Worm (Caenorhabditis elegans) whole organism, young adult: ENCODE data around the gene mpk-2.

Experiments used
- B0336.3 ChIP-seq: fragments of 200-800 bp; sonication (Bioruptor generic); IDR thresholded peaks from 2 replicates; pipeline ENCODE4 v1.3.6; 2022; ENCODE audit warnings: missing genetic modification characterization, missing compliant biosample characterization
- D2030.7 ChIP-seq: fragments of 200-800 bp; sonication (Bioruptor generic); IDR thresholded peaks from 2 replicates; pipeline ENCODE4 v1.3.6; 2022; ENCODE audit warnings: missing genetic modification reagents, missing genetic modification characterization, missing compliant biosample characterization
- F22D6.2 ChIP-seq: sonication (generic microtip); optimal IDR thresholded peaks from 2 replicates; lab custom pipeline; 2016; ENCODE audit warnings: mild to moderate bottlenecking, missing genetic modification characterization, missing compliant biosample characterization
- F23B12.7 ChIP-seq: sonication (generic microtip); optimal IDR thresholded peaks from 2 replicates; lab custom pipeline; 2017; ENCODE audit warnings: missing genetic modification characterization, mild to moderate bottlenecking, missing compliant biosample characterization, antibody characterized with exemption, moderate library complexity; ENCODE audit not compliant: insufficient read depth
- F33H1.4 ChIP-seq: fragments of 200-800 bp; sonication (Bioruptor generic); IDR thresholded peaks from 2 replicates; pipeline ENCODE4 v1.3.6; 2022; ENCODE audit warnings: missing genetic modification reagents, missing genetic modification characterization, missing compliant biosample characterization
- F39B2.1 ChIP-seq: fragments of 200-800 bp; sonication (Bioruptor generic); IDR thresholded peaks from 2 replicates; pipeline ENCODE4 v1.3.6; 2022; ENCODE audit warnings: missing genetic modification reagents, missing genetic modification characterization, missing compliant biosample characterization
- F55B11.4 ChIP-seq: sonication (generic microtip); optimal IDR thresholded peaks from 2 replicates; lab custom pipeline; 2016; ENCODE audit warnings: missing compliant biosample characterization, missing genetic modification characterization, borderline replicate concordance; ENCODE audit not compliant: insufficient read depth
- Y56A3A.18 ChIP-seq: fragments of 200-800 bp; sonication (Bioruptor generic); IDR thresholded peaks from 2 replicates; pipeline ENCODE4 v1.3.6; 2022; ENCODE audit warnings: missing genetic modification reagents, missing genetic modification characterization, missing compliant biosample characterization
- Y67H2A.10 ChIP-seq: fragments of 200-800 bp; sonication (Bioruptor generic); conservative IDR thresholded peaks from 2 replicates; pipeline ENCODE4 v1.3.6; 2022; ENCODE audit warnings: missing genetic modification reagents, missing genetic modification characterization, missing compliant biosample characterization
- Y79H2A.3 ChIP-seq: fragments of 200-800 bp; sonication (Bioruptor generic); conservative IDR thresholded peaks from 2 replicates; pipeline ENCODE4 v1.3.6; 2022; ENCODE audit warnings: missing genetic modification reagents, missing genetic modification characterization, missing compliant biosample characterization
- ZK185.1 ChIP-seq: sonication (generic microtip); optimal IDR thresholded peaks from 2 replicates; lab custom pipeline; 2016; ENCODE audit warnings: mild to moderate bottlenecking, missing genetic modification characterization, missing compliant biosample characterization; ENCODE audit not compliant: poor library complexity, severe bottlenecking
- aptf-3 ChIP-seq: fragments of 200-800 bp; sonication (Bioruptor generic); IDR thresholded peaks from 2 replicates; pipeline ENCODE4 v1.3.6; 2022; ENCODE audit warnings: missing genetic modification characterization, missing compliant biosample characterization
- athp-1 ChIP-seq: sonication (generic microtip); optimal IDR thresholded peaks from 2 replicates; lab custom pipeline; 2017; ENCODE audit warnings: mild to moderate bottlenecking, missing genetic modification characterization, missing compliant biosample characterization
- attf-3 ChIP-seq: fragments of 200-800 bp; sonication (Bioruptor generic); conservative IDR thresholded peaks from 2 replicates; pipeline ENCODE4 v1.3.6; 2022; ENCODE audit warnings: missing genetic modification reagents, missing genetic modification characterization, missing compliant biosample characterization
- attf-5 ChIP-seq: fragments of 200-800 bp; sonication (Bioruptor generic); optimal IDR thresholded peaks from 2 replicates; lab custom pipeline; 2018; ENCODE audit warnings: mild to moderate bottlenecking, missing genetic modification characterization, missing compliant biosample characterization
- ccch-3 ChIP-seq: fragments of 200-800 bp; sonication (Bioruptor generic); optimal IDR thresholded peaks from 2 replicates; lab custom pipeline; 2018; ENCODE audit warnings: mild to moderate bottlenecking, missing genetic modification characterization, missing compliant biosample characterization
- efl-1 ChIP-seq: fragments of 150-350 bp; optimal IDR thresholded peaks from 2 replicates; lab custom pipeline; 2014; ENCODE audit warnings: missing biosample characterization, missing genetic modification reagents, missing genetic modification characterization
- egl-18 ChIP-seq: fragments of 200-800 bp; sonication (Bioruptor generic); IDR thresholded peaks from 2 replicates; pipeline ENCODE4 v1.3.6; 2022; ENCODE audit warnings: missing genetic modification reagents, missing genetic modification characterization, missing compliant biosample characterization
- egl-44 ChIP-seq: fragments of 200-800 bp; sonication (Bioruptor generic); IDR thresholded peaks from 2 replicates; pipeline ENCODE4 v1.3.6; 2022; ENCODE audit warnings: missing genetic modification reagents, missing genetic modification characterization, missing compliant biosample characterization
- ekl-4 ChIP-seq: fragments of 200-800 bp; sonication (Bioruptor generic); IDR thresholded peaks from 2 replicates; pipeline ENCODE4 v1.3.6; 2022; ENCODE audit warnings: missing genetic modification reagents, missing genetic modification characterization, missing compliant biosample characterization
- fkh-3 ChIP-seq: sonication (generic microtip); optimal IDR thresholded peaks from 2 replicates; lab custom pipeline; 2016; ENCODE audit warnings: mild to moderate bottlenecking, missing genetic modification characterization, missing compliant biosample characterization
- hlh-26 ChIP-seq: fragments of 200-800 bp; sonication (Bioruptor generic); conservative IDR thresholded peaks from 2 replicates; pipeline ENCODE4 v1.3.6; 2022; ENCODE audit warnings: missing genetic modification reagents, missing genetic modification characterization, missing compliant biosample characterization
- hmg-1.2 ChIP-seq: fragments of 200-800 bp; sonication (Bioruptor generic); IDR thresholded peaks from 2 replicates; pipeline ENCODE4 v1.3.6; 2022; ENCODE audit warnings: missing genetic modification reagents, missing genetic modification characterization, missing compliant biosample characterization
- let-526 ChIP-seq: fragments of 200-800 bp; sonication (Bioruptor generic); IDR thresholded peaks from 2 replicates; pipeline ENCODE4 v1.3.6; 2022; ENCODE audit warnings: missing genetic modification reagents, missing genetic modification characterization, missing compliant biosample characterization
- lin-54 ChIP-seq: fragments of 200-800 bp; sonication (Bioruptor generic); optimal IDR thresholded peaks from 2 replicates; lab custom pipeline; 2018; ENCODE audit warnings: mild to moderate bottlenecking, missing genetic modification characterization, missing compliant biosample characterization
- lsl-1 ChIP-seq: fragments of 200-800 bp; sonication (Bioruptor generic); optimal IDR thresholded peaks from 2 replicates; lab custom pipeline; 2018; ENCODE audit warnings: mild to moderate bottlenecking, missing genetic modification characterization, moderate library complexity, missing compliant biosample characterization
- lsy-27 ChIP-seq: sonication (generic microtip); optimal IDR thresholded peaks from 2 replicates; lab custom pipeline; 2017; ENCODE audit warnings: missing genetic modification characterization, mild to moderate bottlenecking, missing compliant biosample characterization, antibody characterized with exemption, missing genotype, borderline replicate concordance; ENCODE audit not compliant: insufficient read depth
- madf-8 ChIP-seq: fragments of 200-800 bp; sonication (Bioruptor generic); conservative IDR thresholded peaks from 2 replicates; pipeline ENCODE4 v1.3.6; 2022; ENCODE audit warnings: missing genetic modification reagents, missing genetic modification characterization, missing compliant biosample characterization
- mcd-1 ChIP-seq: fragments of 200-800 bp; sonication (Bioruptor generic); IDR thresholded peaks from 2 replicates; pipeline ENCODE4 v1.3.6; 2022; ENCODE audit warnings: missing genetic modification reagents, missing genetic modification characterization, missing compliant biosample characterization
- nfya-2 ChIP-seq: fragments of 200-800 bp; sonication (Bioruptor generic); IDR thresholded peaks from 2 replicates; pipeline ENCODE4 v1.3.6; 2022; ENCODE audit warnings: missing genetic modification reagents, missing genetic modification characterization, missing compliant biosample characterization
- nhr-179 ChIP-seq: sonication (generic microtip); optimal IDR thresholded peaks from 2 replicates; lab custom pipeline; 2016; ENCODE audit warnings: mild to moderate bottlenecking, missing genetic modification characterization, missing compliant biosample characterization
- nhr-80 ChIP-seq: sonication (generic microtip); optimal IDR thresholded peaks from 2 replicates; lab custom pipeline; 2016; ENCODE audit warnings: missing genetic modification characterization, missing compliant biosample characterization
- pha-4 ChIP-seq: fragments of 150-350 bp; sonication (generic microtip); optimal IDR thresholded peaks from 2 replicates; lab custom pipeline; 2014; ENCODE audit warnings: missing biosample characterization, missing genetic modification reagents, missing genetic modification characterization
- rcor-1 ChIP-seq: fragments of 200-800 bp; sonication (Bioruptor generic); IDR thresholded peaks from 2 replicates; pipeline ENCODE4 v1.3.6; 2022; ENCODE audit warnings: missing genetic modification reagents, missing genetic modification characterization, missing compliant biosample characterization
- sdz-38 ChIP-seq: sonication (generic microtip); optimal IDR thresholded peaks from 2 replicates; lab custom pipeline; 2016; ENCODE audit warnings: missing genotype, missing genetic modification characterization, missing compliant biosample characterization
- snpc-1.3 ChIP-seq: sonication (generic microtip); optimal IDR thresholded peaks from 2 replicates; lab custom pipeline; 2017; ENCODE audit warnings: missing genetic modification characterization, mild to moderate bottlenecking, missing compliant biosample characterization, antibody characterized with exemption, moderate library complexity, missing genotype, missing genetic modification reagents; ENCODE audit not compliant: insufficient read depth
- snpc-3.4 ChIP-seq: sonication (generic microtip); optimal IDR thresholded peaks from 2 replicates; lab custom pipeline; 2017; ENCODE audit warnings: missing genetic modification characterization, mild to moderate bottlenecking, missing compliant biosample characterization, antibody characterized with exemption, moderate library complexity, missing genotype, missing genetic modification reagents
- somi-1 ChIP-seq: fragments of 200-800 bp; sonication (Bioruptor generic); optimal IDR thresholded peaks from 2 replicates; lab custom pipeline; 2018; ENCODE audit warnings: mild to moderate bottlenecking, missing genetic modification characterization, missing compliant biosample characterization
- sptf-2 ChIP-seq: fragments of 200-800 bp; sonication (Bioruptor generic); optimal IDR thresholded peaks from 2 replicates; lab custom pipeline; 2018; ENCODE audit warnings: mild to moderate bottlenecking, missing genetic modification characterization, missing compliant biosample characterization
- tbp1 ChIP-seq: fragments of 200-800 bp; sonication (Bioruptor generic); optimal IDR thresholded peaks from 2 replicates; lab custom pipeline; 2018; ENCODE audit warnings: mild to moderate bottlenecking, missing genetic modification characterization, missing compliant biosample characterization
- tbx-9 ChIP-seq: sonication (generic microtip); optimal IDR thresholded peaks from 2 replicates; lab custom pipeline; 2016; ENCODE audit warnings: borderline replicate concordance, missing genetic modification characterization, inconsistent platforms, missing compliant biosample characterization
- zim-3 ChIP-seq: sonication (generic microtip); optimal IDR thresholded peaks from 2 replicates; lab custom pipeline; 2017; ENCODE audit warnings: mild to moderate bottlenecking, missing genetic modification characterization, moderate library complexity, missing compliant biosample characterization
- ztf-25 ChIP-seq: fragments of 200-800 bp; sonication (Bioruptor generic); IDR thresholded peaks from 2 replicates; pipeline ENCODE4 v1.3.6; 2022; ENCODE audit warnings: missing genetic modification reagents, missing genetic modification characterization, missing compliant biosample characterization
- ztf-26 ChIP-seq: sonication (generic microtip); optimal IDR thresholded peaks from 2 replicates; lab custom pipeline; 2017; ENCODE audit warnings: missing genetic modification characterization, missing compliant biosample characterization
- ztf-6 ChIP-seq: fragments of 200-800 bp; sonication (Bioruptor generic); IDR thresholded peaks from 2 replicates; pipeline ENCODE4 v1.3.6; 2022; ENCODE audit warnings: missing genetic modification reagents, missing genetic modification characterization, missing compliant biosample characterization

mpk-2 gene

DNA sequence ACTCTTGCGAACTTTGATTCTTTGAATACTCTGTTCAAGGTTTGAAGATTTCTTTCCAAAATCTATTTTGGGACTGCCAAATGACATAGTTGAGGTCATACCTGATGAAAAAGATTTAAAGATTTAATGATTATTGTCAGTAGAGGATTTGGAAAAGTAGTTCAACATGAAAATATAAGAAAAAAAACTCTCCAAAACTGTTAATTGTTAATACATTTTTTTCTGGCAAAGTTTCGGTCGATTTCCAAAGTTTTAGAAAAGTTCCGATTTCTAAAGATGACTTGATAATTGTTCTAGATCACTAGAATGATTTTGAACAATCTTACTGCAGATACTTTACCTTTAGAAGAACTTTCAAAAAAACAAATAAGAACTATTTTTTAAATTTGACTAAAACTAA, 32.7 kb upstream of the mpk-2 start, which contains the start of gene C27A2.7:
C27A2.7 (minus strand) TSS at position 101 of the 400 bp plus-strand sequence.
- no peak for TF ChIP-seq ztf-6 (GFP tag; lab: Robert Waterston, UW)
- no peak for TF ChIP-seq Y79H2A.3 (GFP tag; lab: Robert Waterston, UW)
- no peak for TF ChIP-seq ztf-26 (tag; lab: Kevin White, UChicago)
- TF ChIP-seq snpc-3.4 (tag; lab: Kevin White, UChicago): no peak
- TF ChIP-seq F22D6.2 (tag; lab: Kevin White, UChicago): no peak
- no peak for TF ChIP-seq pha-4
- TF ChIP-seq lin-54 (GFP tag; lab: Kevin White, UChicago): no peak
- no peak for TF ChIP-seq F23B12.7
- TF ChIP-seq attf-3: no peak
- TF ChIP-seq B0336.3 (GFP tag; lab: Robert Waterston, UW): no peak
- TF ChIP-seq lsy-27 (tag; lab: Kevin White, UChicago): no peak
- TF ChIP-seq madf-8 (GFP tag; lab: Robert Waterston, UW): no peak
- TF ChIP-seq let-526 (GFP tag; lab: Robert Waterston, UW): no peak
- TF ChIP-seq athp-1 (tag; lab: Kevin White, UChicago): no peak

ce11 chrII:5081124-5081913, 22.6 kb upstream of the mpk-2 start, which contains the start of gene dsh-2:
TSS of gene dsh-2 (minus strand) at chrII:5081174.
- TF ChIP-seq lin-54 (GFP tag; lab: Kevin White, UChicago): peak; percentile 40
- peak; percentile 45 for TF ChIP-seq lsl-1
- TF ChIP-seq nhr-80 (tag; lab: Kevin White, UChicago): peak; percentile 49
- no peak for TF ChIP-seq ztf-25
- no peak for TF ChIP-seq somi-1 (GFP tag; lab: Kevin White, UChicago)
- TF ChIP-seq F55B11.4 (tag; lab: Kevin White, UChicago): no peak
- no peak for TF ChIP-seq ccch-3
- TF ChIP-seq rcor-1 (GFP tag; lab: Robert Waterston, UW): no peak
- TF ChIP-seq F39B2.1 (GFP tag; lab: Robert Waterston, UW): no peak
- no peak for TF ChIP-seq Y67H2A.10
- TF ChIP-seq aptf-3 (GFP tag; lab: Robert Waterston, UW): no peak
- TF ChIP-seq attf-5: peak; percentile 11
- TF ChIP-seq snpc-1.3 (tag; lab: Kevin White, UChicago): no peak
- peak; percentile 81 for TF ChIP-seq hmg-1.2
- peak; percentile 18 for TF ChIP-seq efl-1 (GFP tag; lab: Kevin White, UChicago)
- no peak for TF ChIP-seq hlh-26
- TF ChIP-seq tbp1 (GFP tag; lab: Kevin White, UChicago): peak; percentile 44
- TF ChIP-seq mcd-1: peak; percentile 50
- no peak for TF ChIP-seq sdz-38 (tag; lab: Kevin White, UChicago)
- peak; percentile 4 for TF ChIP-seq ZK185.1 (tag; lab: Kevin White, UChicago)
- TF ChIP-seq F33H1.4 (GFP tag; lab: Robert Waterston, UW): peak; percentile 51
- TF ChIP-seq sptf-2 (GFP tag; lab: Kevin White, UChicago): no peak
- no peak for TF ChIP-seq fkh-3
- TF ChIP-seq Y79H2A.3 (GFP tag; lab: Robert Waterston, UW): no peak
- no peak; the same call in 1 of the 2 replicates for TF ChIP-seq ekl-4 (GFP tag; lab: Robert Waterston, UW)
- no peak for TF ChIP-seq zim-3 (tag; lab: Kevin White, UChicago)
- TF ChIP-seq nhr-179: no peak
- peak; percentile 25 for TF ChIP-seq snpc-3.4 (tag; lab: Kevin White, UChicago)
- TF ChIP-seq nfya-2 (GFP tag; lab: Robert Waterston, UW): no peak
- TF ChIP-seq tbx-9 (tag; lab: Kevin White, UChicago): no peak
- no peak for TF ChIP-seq egl-44 (GFP tag; lab: Robert Waterston, UW)
- no peak for TF ChIP-seq madf-8 (GFP tag; lab: Robert Waterston, UW)
- TF ChIP-seq egl-18 (GFP tag; lab: Robert Waterston, UW): no peak
- peak; percentile 44 for TF ChIP-seq D2030.7 (GFP tag; lab: Robert Waterston, UW)
- no peak for TF ChIP-seq Y56A3A.18 (GFP tag; lab: Robert Waterston, UW)
